Fruit fly (Drosophila melanogaster): Measurements from ENCODE around the gene CG31808.

DNA sequence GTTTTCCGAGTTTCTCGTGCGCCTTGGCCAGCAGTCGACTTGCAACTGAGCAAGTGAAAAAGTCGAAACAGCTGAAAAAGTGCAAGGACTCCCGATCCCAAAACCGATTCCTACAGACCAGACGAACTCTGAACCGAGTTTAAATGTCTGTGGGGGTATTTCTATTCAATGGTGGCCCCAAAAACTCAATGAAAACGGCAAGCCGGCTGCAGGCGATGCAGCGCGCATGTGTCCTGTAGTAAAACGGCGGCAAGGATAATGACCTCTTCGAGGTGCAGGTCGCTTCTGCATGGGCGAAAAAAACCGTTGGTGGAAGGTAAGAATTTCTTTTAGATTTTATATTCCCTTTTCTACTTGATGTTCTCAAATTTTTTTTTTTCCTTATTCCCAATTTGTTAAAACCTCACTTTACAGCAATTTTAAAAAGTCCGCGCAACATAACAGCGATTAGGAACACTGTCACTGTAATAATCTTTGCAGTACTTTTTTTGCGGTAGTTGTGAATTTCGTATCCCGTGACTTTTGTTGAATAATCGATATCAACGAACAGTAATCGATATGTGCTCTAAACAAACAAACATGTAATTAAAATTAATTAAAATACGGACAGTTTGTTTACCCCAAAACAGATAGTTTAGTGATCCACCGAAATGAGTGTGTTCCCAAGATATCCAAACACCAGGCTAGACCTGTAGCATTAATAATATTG lies 39.2 kb downstream of the CG31808 start, which contains the start of the genes Trpgamma and her:
- TF ChIP-seq CG15336 (GFP tag; IDR thresholded peaks at IDR 0.05) (no peak), CG16779 (tag; optimal IDR thresholded peaks at IDR 0.05) (no peak), Hr39 (GFP tag; optimal IDR thresholded peaks at IDR 0.05) (no peak), CG1621 (tag; optimal IDR thresholded peaks at IDR 0.05) (peak; percentile 58), Met (GFP tag; optimal IDR thresholded peaks at IDR 0.05) (no peak), CG10631 (GFP tag; optimal IDR thresholded peaks at IDR 0.05) (no peak), Blimp-1 (GFP tag; optimal IDR thresholded peaks at IDR 0.05) (no peak), spab (GFP tag; optimal IDR thresholded peaks at IDR 0.05) (no peak)
